Worm (Caenorhabditis elegans) whole organism, L4/young adult: ENCODE data around the gene F20A1.6.

Experiments used
- W03F9.2 ChIP-seq: fragments of 150-350 bp; optimal IDR thresholded peaks from 2 replicates; lab custom pipeline; 2014; ENCODE audit warnings: missing biosample characterization, missing genetic modification characterization
- dao-5 ChIP-seq: sonication (generic microtip); optimal IDR thresholded peaks from 2 replicates; lab custom pipeline; 2016; ENCODE audit warnings: missing genotype, missing genetic modification characterization, moderate library complexity, missing compliant biosample characterization
- him-1 ChIP-seq: sonication (generic microtip); optimal IDR thresholded peaks from 2 replicates; lab custom pipeline; 2016; ENCODE audit warnings: missing genotype, missing genetic modification reagents, missing genetic modification characterization, missing compliant biosample characterization

- TF ChIP-seq W03F9.2 (tag; lab: Kevin White, UChicago) (no peak), him-1 (tag; lab: Kevin White, UChicago) (no peak), dao-5 (no peak)
Measured at ce11 chrV:7059350-7059749, 32.4 kb upstream of the F20A1.6 start, which contains the start of gene mdt-6.
